Worm (Caenorhabditis elegans) whole organism, midembryonic: ENCODE measurements around the gene fbxa-202.

Source experiments
- T22C8.4 ChIP-seq: fragments of 200-800 bp; sonication (Bioruptor generic); IDR thresholded peaks from 2 replicates; pipeline ENCODE4 v1.3.6; 2022; ENCODE audit warnings: missing genetic modification characterization, missing compliant biosample characterization
- cog-1 ChIP-seq: sonication (generic microtip); optimal IDR thresholded peaks from 2 replicates; lab custom pipeline; 2016; ENCODE audit warnings: missing genetic modification characterization, missing compliant biosample characterization
- flt-1 ChIP-seq: fragments of 200-800 bp; sonication (Bioruptor generic); IDR thresholded peaks from 2 replicates; pipeline ENCODE4 v1.3.6; 2022; ENCODE audit warnings: missing genetic modification characterization, missing compliant biosample characterization
- klf-2 ChIP-seq: fragments of 200-800 bp; sonication (Bioruptor generic); conservative IDR thresholded peaks from 2 replicates; pipeline ENCODE4 v1.3.6; 2022; ENCODE audit warnings: missing genetic modification reagents, missing genetic modification characterization, missing compliant biosample characterization
- med-1 ChIP-seq: sonication (generic microtip); optimal IDR thresholded peaks from 2 replicates; lab custom pipeline; 2017; ENCODE audit warnings: missing genetic modification characterization, mild to moderate bottlenecking, missing compliant biosample characterization, antibody characterized with exemption, missing genetic modification reagents; ENCODE audit not compliant: insufficient read depth
- ref-1 ChIP-seq: fragments of 200-800 bp; sonication (Bioruptor generic); conservative IDR thresholded peaks from 2 replicates; pipeline ENCODE4 v1.3.6; 2022; ENCODE audit warnings: missing genetic modification reagents, missing genetic modification characterization, missing compliant biosample characterization
- tab-1 ChIP-seq: fragments of 200-800 bp; sonication (Bioruptor generic); IDR thresholded peaks from 2 replicates; pipeline ENCODE4 v1.3.6; 2022; ENCODE audit warnings: missing genetic modification characterization, missing compliant biosample characterization
- ztf-23 ChIP-seq: fragments of 200-800 bp; sonication (Bioruptor generic); IDR thresholded peaks from 2 replicates; pipeline ENCODE4 v1.3.6; 2022; ENCODE audit warnings: missing genetic modification reagents, missing genetic modification characterization, missing compliant biosample characterization
- ztf-29 ChIP-seq: fragments of 200-800 bp; sonication (Bioruptor generic); IDR thresholded peaks from 2 replicates; pipeline ENCODE4 v1.3.6; 2022; ENCODE audit warnings: missing genetic modification reagents, missing genetic modification characterization, missing compliant biosample characterization

Gene fbxa-202

DNA sequence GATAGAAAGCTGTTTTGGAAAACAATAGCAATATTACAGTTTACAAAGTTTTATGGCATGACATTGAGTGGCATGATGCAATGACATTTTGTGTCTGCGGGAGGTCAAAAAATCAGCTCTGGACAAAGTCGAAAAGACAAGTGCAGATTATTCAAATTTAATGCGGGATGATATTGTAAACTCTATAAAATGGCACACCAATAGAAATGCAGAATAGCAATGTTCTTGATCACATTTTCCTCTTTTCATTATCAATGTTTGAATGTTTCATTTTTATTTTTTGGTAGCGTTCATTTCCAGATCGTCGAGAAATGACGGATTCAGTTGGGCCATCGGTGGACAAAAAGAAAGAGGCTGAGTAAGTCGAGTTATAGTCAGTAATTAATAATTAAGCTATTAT is 1.8 kb downstream of the fbxa-202 start, which contains the start of gene T28C12.2:
Gene T28C12.2 (plus strand): TSS at position 301 of the 400 bp plus-strand sequence.
- TF ChIP-seq cog-1 (no peak), ref-1 (GFP tag; lab: Robert Waterston, UW) (no peak), klf-2 (no peak), T22C8.4 (GFP tag; lab: Robert Waterston, UW) (no peak), ztf-29 (GFP tag; lab: Robert Waterston, UW) (no peak), med-1 (GFP tag; lab: Kevin White, UChicago) (no peak), tab-1 (GFP tag; lab: Robert Waterston, UW) (no peak), flt-1 (GFP tag; lab: Robert Waterston, UW) (no peak), ztf-23 (GFP tag; lab: Robert Waterston, UW) (no peak)

DNA sequence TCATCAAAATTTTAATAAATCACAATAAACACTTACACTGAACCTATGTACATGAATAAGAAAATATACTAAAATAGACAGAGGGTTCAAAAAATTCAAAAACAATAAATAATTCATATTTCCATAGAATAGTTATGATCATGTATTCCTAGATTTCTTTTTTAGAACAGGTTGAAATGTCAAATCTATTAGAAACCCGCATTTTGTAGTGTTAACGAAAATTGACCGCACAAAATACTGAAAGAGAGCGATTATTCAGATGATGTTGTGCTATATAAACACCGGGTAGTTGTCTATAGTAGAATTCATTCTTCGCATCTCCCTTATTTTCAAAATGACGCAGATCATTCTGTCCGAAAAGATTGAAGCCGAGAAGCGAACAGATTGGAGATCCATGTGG is 4.5 kb downstream of the fbxa-202 start, which contains the start of gene T28C12.1:
Gene T28C12.1 (plus strand): TSS at position 301 of the 400 bp plus-strand sequence.
- TF ChIP-seq flt-1 (GFP tag; lab: Robert Waterston, UW) (no peak), klf-2 (no peak), tab-1 (GFP tag; lab: Robert Waterston, UW) (no peak), ztf-29 (GFP tag; lab: Robert Waterston, UW) (no peak), cog-1 (no peak), ref-1 (GFP tag; lab: Robert Waterston, UW) (no peak), med-1 (GFP tag; lab: Kevin White, UChicago) (no peak)

DNA sequence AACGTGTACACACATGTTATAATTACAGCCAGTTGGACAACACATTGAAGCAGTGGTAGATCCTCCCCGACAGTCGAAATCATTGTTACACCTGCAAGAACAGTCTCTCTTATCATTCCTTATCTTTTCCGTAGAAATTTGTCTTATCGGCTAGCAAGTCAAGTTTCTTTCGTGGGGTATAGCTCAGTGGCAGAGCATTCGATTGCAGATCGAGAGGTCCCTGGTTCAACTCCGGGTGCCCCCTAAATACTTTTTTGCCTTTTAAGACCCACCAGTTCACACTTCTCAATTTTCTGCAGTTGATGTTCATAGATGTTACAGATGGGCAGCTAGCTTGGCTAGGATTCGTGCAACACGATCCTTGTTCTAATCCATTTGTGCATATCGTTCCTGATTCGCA is 8.1 kb downstream of the fbxa-202 start:
- no peak for TF ChIP-seq tab-1 (GFP tag; lab: Robert Waterston, UW)
- no peak for TF ChIP-seq cog-1
- no peak for TF ChIP-seq ztf-29 (GFP tag; lab: Robert Waterston, UW)
- TF ChIP-seq ztf-23 (GFP tag; lab: Robert Waterston, UW) = no peak
- TF ChIP-seq ref-1 (GFP tag; lab: Robert Waterston, UW) = no peak
- TF ChIP-seq flt-1 (GFP tag; lab: Robert Waterston, UW) = no peak
- TF ChIP-seq klf-2 = no peak
- no peak for TF ChIP-seq med-1 (GFP tag; lab: Kevin White, UChicago)
- no peak for TF ChIP-seq T22C8.4 (GFP tag; lab: Robert Waterston, UW)

DNA sequence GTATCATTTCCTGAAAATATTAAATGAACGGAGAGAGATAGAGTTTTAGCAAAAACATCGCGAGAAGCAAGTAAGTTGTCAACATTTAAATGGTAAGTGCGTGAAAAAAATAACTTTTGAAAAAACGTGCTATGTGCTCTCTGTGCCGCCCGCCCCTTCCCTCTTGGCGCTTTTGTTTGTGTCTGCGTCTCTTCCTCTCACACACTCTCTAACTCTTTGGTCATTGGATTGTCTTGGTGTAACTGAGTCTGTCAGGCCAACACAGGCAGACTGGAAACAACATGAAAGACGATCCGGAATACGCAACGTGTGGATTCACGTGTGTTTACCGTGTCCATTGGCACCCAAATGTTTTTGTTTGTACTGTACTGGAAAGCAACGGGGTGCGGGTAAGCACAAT is 9.0 kb downstream of the fbxa-202 start, which contains the start of gene T28C12.6:
Gene T28C12.6 (minus strand): TSS at position 12 of the 400 bp plus-strand sequence.
- no peak for TF ChIP-seq cog-1
- TF ChIP-seq klf-2 = no peak
- no peak for TF ChIP-seq ref-1 (GFP tag; lab: Robert Waterston, UW)
- TF ChIP-seq tab-1 (GFP tag; lab: Robert Waterston, UW) = no peak
- no peak for TF ChIP-seq T22C8.4 (GFP tag; lab: Robert Waterston, UW)
- no peak for TF ChIP-seq flt-1 (GFP tag; lab: Robert Waterston, UW)
- no peak for TF ChIP-seq med-1 (GFP tag; lab: Kevin White, UChicago)
- no peak for TF ChIP-seq ztf-29 (GFP tag; lab: Robert Waterston, UW)
- no peak for TF ChIP-seq ztf-23 (GFP tag; lab: Robert Waterston, UW)

DNA sequence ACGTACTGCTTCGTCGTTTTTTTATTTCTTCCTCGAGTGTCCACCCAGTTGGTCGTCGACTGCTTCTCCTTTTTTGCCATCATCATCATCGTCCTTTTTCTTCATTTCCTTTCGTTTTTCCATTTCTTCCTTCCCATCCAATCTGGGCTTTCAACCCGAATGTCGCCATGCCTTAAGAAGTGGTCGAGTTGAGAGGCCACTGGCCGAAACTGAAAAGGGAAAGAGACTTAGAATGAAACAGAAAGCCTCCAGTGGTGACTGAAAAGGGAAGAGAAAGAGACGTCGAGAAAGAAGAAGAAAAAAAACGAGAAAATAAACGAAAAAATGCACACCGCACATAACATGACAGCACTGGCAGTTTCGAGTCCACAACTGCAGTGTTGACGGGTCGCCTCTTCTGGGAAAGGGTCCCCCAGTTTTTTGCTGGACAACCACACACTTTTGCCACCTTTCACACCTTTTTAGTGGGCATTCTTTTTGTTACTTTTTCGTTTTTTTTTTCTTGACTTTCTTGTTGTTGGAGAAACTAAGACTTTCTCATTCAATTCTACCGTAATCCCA is 14.1 kb downstream of the fbxa-202 start:
- TF ChIP-seq T22C8.4 (GFP tag; lab: Robert Waterston, UW) (no peak), ztf-29 (GFP tag; lab: Robert Waterston, UW) (no peak), tab-1 (GFP tag; lab: Robert Waterston, UW) (no peak), klf-2 (no peak), ref-1 (GFP tag; lab: Robert Waterston, UW) (no peak), cog-1 (no peak), med-1 (GFP tag; lab: Kevin White, UChicago) (no peak), ztf-23 (GFP tag; lab: Robert Waterston, UW) (no peak), flt-1 (GFP tag; lab: Robert Waterston, UW) (no peak)

DNA sequence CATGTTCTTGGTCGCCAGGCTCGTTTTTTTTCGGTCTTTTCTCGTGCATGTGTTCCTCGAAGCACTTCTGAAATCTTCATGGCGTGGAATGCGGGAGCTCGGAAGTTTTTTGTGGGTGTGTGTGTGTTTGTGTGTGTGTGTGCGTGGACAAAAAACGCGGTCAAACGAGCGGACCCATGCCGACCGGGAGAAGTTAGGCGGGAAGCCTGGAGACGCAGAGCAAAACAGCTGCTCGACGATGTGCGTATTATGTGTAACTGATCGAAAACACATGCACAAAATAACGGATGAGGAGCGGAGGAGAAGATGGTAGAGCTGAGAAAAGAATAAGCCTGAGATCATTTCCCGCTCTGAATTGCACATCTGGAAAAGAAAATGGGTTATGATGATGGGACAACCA is 15.4 kb downstream of the fbxa-202 start:
- TF ChIP-seq ztf-23 (GFP tag; lab: Robert Waterston, UW) = 0 out of 2 replicates have a peak, but pooled peaks have one; percentile 44
- no peak for TF ChIP-seq cog-1

DNA sequence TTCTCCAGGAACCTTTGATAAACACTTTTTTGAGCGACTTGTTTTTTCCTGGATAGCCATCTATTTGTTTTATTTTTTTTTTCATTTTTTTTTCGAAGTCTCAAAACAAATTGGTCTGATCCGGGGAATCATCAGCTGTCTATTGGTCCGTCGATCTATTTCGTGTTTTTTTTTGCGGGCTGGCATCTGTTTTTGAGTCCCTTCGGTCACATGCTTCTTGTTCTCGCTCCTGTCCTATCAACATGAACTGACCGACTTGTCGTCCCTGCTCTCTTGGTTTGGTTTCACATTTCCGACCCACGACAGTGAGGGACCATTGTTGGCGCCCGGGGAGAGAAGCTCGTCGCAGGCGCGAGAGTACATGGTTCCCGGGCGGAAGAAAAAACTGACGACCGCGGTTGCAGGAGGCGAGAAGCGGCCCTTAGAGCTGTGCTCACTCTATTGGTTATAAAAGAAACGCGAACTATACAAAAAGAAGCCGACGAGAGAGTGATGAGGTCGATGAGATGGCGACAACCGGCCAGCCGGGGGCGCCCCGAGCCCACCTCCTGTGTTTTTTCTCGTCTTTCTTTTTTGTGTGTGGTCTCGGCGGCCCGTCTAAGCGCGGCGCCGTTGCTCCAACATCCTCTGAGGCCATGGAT is 17.6 kb downstream of the fbxa-202 start:
- TF ChIP-seq klf-2 = no peak
- no peak for TF ChIP-seq flt-1 (GFP tag; lab: Robert Waterston, UW)
- TF ChIP-seq ztf-23 (GFP tag; lab: Robert Waterston, UW) = no peak
- no peak for TF ChIP-seq med-1 (GFP tag; lab: Kevin White, UChicago)
- TF ChIP-seq ztf-29 (GFP tag; lab: Robert Waterston, UW) = no peak
- TF ChIP-seq cog-1 = no peak

DNA sequence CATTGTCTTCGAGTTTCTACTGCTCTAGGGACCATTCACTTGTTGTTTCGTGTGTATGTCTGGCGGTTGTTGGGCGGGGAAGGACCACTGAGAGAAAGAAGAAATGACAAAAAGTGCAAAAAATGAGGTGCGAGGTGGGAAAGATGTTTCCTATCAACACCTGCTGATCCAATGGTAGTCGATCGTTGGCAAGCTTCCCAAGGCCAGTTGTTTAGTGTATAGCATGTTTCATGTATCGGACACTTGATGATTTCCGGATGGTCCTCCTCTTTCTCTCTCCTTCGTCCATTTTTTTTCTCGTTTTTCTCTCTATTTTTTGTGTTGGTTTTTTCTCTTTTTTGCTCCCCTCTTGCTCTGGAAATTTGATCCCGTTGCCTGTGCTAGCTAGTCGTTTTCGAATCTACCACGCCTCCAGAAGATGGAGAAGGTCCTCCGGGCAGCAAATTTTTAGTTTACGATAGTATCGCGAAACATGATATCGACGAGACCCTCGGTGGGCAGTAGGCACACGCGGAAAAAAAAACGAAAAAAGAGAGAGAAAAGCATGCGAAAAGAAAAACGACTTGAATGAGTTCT is 19.1 kb downstream of the fbxa-202 start:
- TF ChIP-seq flt-1 (GFP tag; lab: Robert Waterston, UW) = no peak
- no peak for TF ChIP-seq T22C8.4 (GFP tag; lab: Robert Waterston, UW)
- no peak for TF ChIP-seq ztf-23 (GFP tag; lab: Robert Waterston, UW)
- no peak for TF ChIP-seq med-1 (GFP tag; lab: Kevin White, UChicago)
- no peak for TF ChIP-seq ztf-29 (GFP tag; lab: Robert Waterston, UW)
- TF ChIP-seq klf-2 = no peak
- no peak for TF ChIP-seq tab-1 (GFP tag; lab: Robert Waterston, UW)
- TF ChIP-seq cog-1 = no peak
- TF ChIP-seq ref-1 (GFP tag; lab: Robert Waterston, UW) = no peak

DNA sequence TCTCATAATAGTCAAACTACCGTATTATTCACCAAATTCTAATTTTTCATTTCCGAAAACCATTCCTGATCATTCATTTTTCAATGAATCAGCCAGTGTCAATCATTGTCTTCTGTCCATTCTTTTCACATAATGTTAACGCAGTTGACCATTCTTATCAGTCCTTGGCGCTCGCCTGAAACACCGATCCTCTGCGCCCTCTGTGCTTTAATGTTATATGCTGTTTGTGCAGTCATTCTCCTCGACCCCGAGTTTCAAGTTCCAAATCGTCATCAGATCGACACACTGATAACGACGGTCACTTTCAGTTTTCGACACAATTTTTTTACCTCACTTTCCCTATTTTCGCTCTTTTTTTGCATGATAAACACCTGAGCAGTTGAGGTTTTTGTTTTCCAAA is 19.8 kb downstream of the fbxa-202 start:
- TF ChIP-seq flt-1 (GFP tag; lab: Robert Waterston, UW) (no peak), ztf-23 (GFP tag; lab: Robert Waterston, UW) (no peak), T22C8.4 (GFP tag; lab: Robert Waterston, UW) (no peak), cog-1 (no peak), klf-2 (no peak), ref-1 (GFP tag; lab: Robert Waterston, UW) (no peak), med-1 (GFP tag; lab: Kevin White, UChicago) (no peak), ztf-29 (GFP tag; lab: Robert Waterston, UW) (no peak), tab-1 (GFP tag; lab: Robert Waterston, UW) (no peak)
